Worm (Caenorhabditis elegans): ENCODE results near the gene gpd-1.

DNA sequence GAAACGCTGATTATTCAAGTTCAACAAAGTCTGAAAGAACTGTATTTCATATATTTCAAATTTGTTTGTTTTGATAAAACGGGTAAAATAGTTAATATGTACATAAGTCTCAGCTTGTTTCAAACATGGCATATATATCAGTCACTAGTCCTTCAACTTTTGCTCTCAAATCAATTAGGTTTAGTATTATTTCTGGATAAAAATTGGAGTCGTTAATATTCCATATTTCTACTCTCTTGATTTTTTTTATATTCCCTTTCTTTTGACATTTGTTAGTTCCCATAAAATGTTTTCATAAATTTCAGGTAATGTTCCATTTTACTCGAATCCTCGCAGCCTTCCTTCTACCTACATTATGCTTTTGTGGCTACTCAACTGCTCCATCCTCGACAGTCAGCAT, 41.9 kb downstream of the gpd-1 start, which contains the start of gene cut-4:
- no peak for TF ChIP-seq hlh-30 (tag; optimal IDR thresholded peaks at IDR 0.05; ENCODE audit: insufficient read depth)
- no peak for TF ChIP-seq zag-1 (tag; optimal IDR thresholded peaks at IDR 0.05)
- no peak for TF ChIP-seq dve-1 (tag; optimal IDR thresholded peaks at IDR 0.05; ENCODE audit: insufficient read depth)
- TF ChIP-seq dpl-1 (GFP tag; optimal IDR thresholded peaks at IDR 0.05): no peak
- no peak for TF ChIP-seq daf-19 (GFP tag; conservative IDR thresholded peaks at IDR 0.05)
- no peak for TF ChIP-seq unc-130 (GFP tag; optimal IDR thresholded peaks at IDR 0.05)
- TF ChIP-seq fos-1 (tag; optimal IDR thresholded peaks at IDR 0.05): no peak
- no peak for TF ChIP-seq egl-27 (tag; optimal IDR thresholded peaks at IDR 0.05)

Data from whole organism, L4 larva.